Worm (Caenorhabditis elegans): ENCODE data around the gene Y43F8B.9.

The Y43F8B.9 gene

ce11 chrV:19527565-19527964 is 49.6 kb downstream of the Y43F8B.9 start (continued):
- TF ChIP-seq lin-39 (tag; optimal IDR thresholded peaks at IDR 0.05) = no peak
- TF ChIP-seq pha-4 (GFP tag; IDR thresholded peaks at IDR 0.05) = peak; percentile 66
- peak; percentile 6 for TF ChIP-seq pha-4 (tag; optimal IDR thresholded peaks at IDR 0.05)
- TF ChIP-seq lin-1 (GFP tag; IDR thresholded peaks at IDR 0.05) = peak; percentile 88
- no peak for TF ChIP-seq madf-5 (GFP tag; IDR thresholded peaks at IDR 0.05)
- TF ChIP-seq nhr-48 (tag; optimal IDR thresholded peaks at IDR 0.05) = peak; percentile 83
- TF ChIP-seq daf-8 (GFP tag; IDR thresholded peaks at IDR 0.05) = no peak
- TF ChIP-seq egl-43 (GFP tag; IDR thresholded peaks at IDR 0.05) = no peak
- peak; percentile 89 for TF ChIP-seq mxl-3 (GFP tag; optimal IDR thresholded peaks at IDR 0.05)
- no peak for TF ChIP-seq egl-27 (tag; optimal IDR thresholded peaks at IDR 0.05)
- peak; percentile 59 for TF ChIP-seq mdt-29 (GFP tag; IDR thresholded peaks at IDR 0.05)
- TF ChIP-seq pqm-1 (tag; optimal IDR thresholded peaks at IDR 0.05) = peak; percentile 97
- TF ChIP-seq dve-1 (tag; optimal IDR thresholded peaks at IDR 0.05; ENCODE audit: insufficient read depth) = peak; percentile 97
- TF ChIP-seq dmd-6 (GFP tag; IDR thresholded peaks at IDR 0.05) = peak; percentile 100
- peak; percentile 79 for TF ChIP-seq saeg-2 (GFP tag; IDR thresholded peaks at IDR 0.05)
- TF ChIP-seq daf-19 (GFP tag; conservative IDR thresholded peaks at IDR 0.05) = no peak
- peak; percentile 79 for TF ChIP-seq nhr-102 (tag; optimal IDR thresholded peaks at IDR 0.05)
- no peak for TF ChIP-seq ceh-28 (tag; optimal IDR thresholded peaks at IDR 0.05)
- peak; percentile 82 for TF ChIP-seq gei-8 (GFP tag; optimal IDR thresholded peaks at IDR 0.05)
- peak in 1 of 2 experiments; percentile 59 for TF ChIP-seq daf-16 (GFP tag; optimal IDR thresholded peaks at IDR 0.05)
- TF ChIP-seq daf-16 (tag; optimal IDR thresholded peaks at IDR 0.05) = peak; percentile 98
- peak; percentile 96 for TF ChIP-seq hlh-30 (tag; optimal IDR thresholded peaks at IDR 0.05; ENCODE audit: insufficient read depth)
- no peak for TF ChIP-seq F37D6.2 (tag; optimal IDR thresholded peaks at IDR 0.05)
- no peak for TF ChIP-seq mes-2 (tag; optimal IDR thresholded peaks at IDR 0.05; ENCODE audit: poor library complexity, severe bottlenecking)
- no peak for TF ChIP-seq ceh-32 (tag; optimal IDR thresholded peaks at IDR 0.05; ENCODE audit: poor library complexity)
- peak; percentile 74 for TF ChIP-seq T20F7.1 (GFP tag; optimal IDR thresholded peaks at IDR 0.05)
- peak; percentile 100 for TF ChIP-seq php-3 (GFP tag; IDR thresholded peaks at IDR 0.05)
- TF ChIP-seq ces-1 (GFP tag; optimal IDR thresholded peaks at IDR 0.05) = no peak

ce11 chrV:19529168-19529567 is 51.2 kb downstream of the Y43F8B.9 start:
- TF ChIP-seq F26F4.8 (GFP tag; conservative IDR thresholded peaks at IDR 0.05) (no peak), lin-1 (GFP tag; IDR thresholded peaks at IDR 0.05) (peak; percentile 85), jun-1 (tag; optimal IDR thresholded peaks at IDR 0.05) (peak; percentile 37), F37D6.2 (tag; optimal IDR thresholded peaks at IDR 0.05) (peak; percentile 71), mep-1 (tag; optimal IDR thresholded peaks at IDR 0.05) (peak; percentile 94), snpc-4 (tag; optimal IDR thresholded peaks at IDR 0.05) (no peak), rbr-2 (tag; optimal IDR thresholded peaks at IDR 0.05) (peak; percentile 85), duxl-1 (tag; optimal IDR thresholded peaks at IDR 0.05; ENCODE audit: poor library complexity) (peak; percentile 73), aha-1 (tag) (peak; percentile 99), unc-39 (tag; optimal IDR thresholded peaks at IDR 0.05) (peak; percentile 87), dmd-6 (GFP tag; IDR thresholded peaks at IDR 0.05) (peak; percentile 99), hmg-1.1 (GFP tag; IDR thresholded peaks at IDR 0.05) (peak; percentile 86), hlh-11 (tag; optimal IDR thresholded peaks at IDR 0.05) (peak; percentile 98), daf-12 (tag; optimal IDR thresholded peaks at IDR 0.05) (no peak), mdl-1 (tag; optimal IDR thresholded peaks at IDR 0.05) (peak; percentile 97 to 100), mxl-2 (GFP tag; conservative IDR thresholded peaks at IDR 0.05) (peak; percentile 99), ceh-28 (tag; optimal IDR thresholded peaks at IDR 0.05) (no peak), nhr-6 (tag; optimal IDR thresholded peaks at IDR 0.05) (peak; percentile 50), daf-8 (GFP tag; IDR thresholded peaks at IDR 0.05) (no peak), daf-19 (GFP tag; conservative IDR thresholded peaks at IDR 0.05) (peak; percentile 74; the same call in 1 of the 2 replicates), lin-15B (tag; optimal IDR thresholded peaks at IDR 0.05) (no peak), hif-1 (tag; optimal IDR thresholded peaks at IDR 0.05) (peak; percentile 3 to 89), zfp-2 (tag; optimal IDR thresholded peaks at IDR 0.05) (peak; percentile 20), lin-38 (GFP tag; IDR thresholded peaks at IDR 0.05) (no peak; the same call in 1 of the 2 replicates), saeg-2 (GFP tag; IDR thresholded peaks at IDR 0.05) (peak; percentile 96), skn-1 (tag; optimal IDR thresholded peaks at IDR 0.05) (no peak), nhr-25 (tag; optimal IDR thresholded peaks at IDR 0.05; ENCODE audit: borderline replicate concordance, insufficient read depth) (peak; percentile 95), Y48G9A.11 (GFP tag; IDR thresholded peaks at IDR 0.05) (no peak), mxl-3 (GFP tag; optimal IDR thresholded peaks at IDR 0.05) (peak; percentile 97), ama-1 (optimal IDR thresholded peaks at IDR 0.05) (peak; percentile 26)

Measured in whole organism, L4 larva.